Worm (Caenorhabditis elegans) whole organism, L1 larva: ENCODE data around the gene ZK470.4.

ENCODE experiments used
- C04F5.9 ChIP-seq: sonication (generic microtip); optimal IDR thresholded peaks from 2 replicates; lab custom pipeline; 2016; ENCODE audit warnings: missing genetic modification characterization, missing compliant biosample characterization
- C16A3.4 ChIP-seq: fragments of 150-350 bp; optimal IDR thresholded peaks from 2 replicates; lab custom pipeline; 2014; ENCODE audit warnings: missing biosample characterization, missing genetic modification characterization
- Y116A8C.19 ChIP-seq: sonication (generic microtip); optimal IDR thresholded peaks from 2 replicates; lab custom pipeline; 2016; ENCODE audit warnings: missing compliant biosample characterization, missing genetic modification characterization, borderline replicate concordance
- alr-1 ChIP-seq: fragments of 200-800 bp; sonication (Bioruptor generic); optimal IDR thresholded peaks from 2 replicates; lab custom pipeline; 2018; ENCODE audit warnings: borderline replicate concordance, mild to moderate bottlenecking, missing genetic modification characterization, missing compliant biosample characterization
- aly-2 ChIP-seq: fragments of 150-350 bp; optimal IDR thresholded peaks from 2 replicates; lab custom pipeline; 2014; ENCODE audit warnings: missing biosample characterization, missing genetic modification characterization
- ama-1 ChIP-seq: fragments of 150-350 bp; optimal IDR thresholded peaks from 2 replicates; lab custom pipeline; 2014
- blmp-1 ChIP-seq: fragments of 150-350 bp; optimal IDR thresholded peaks from 2 replicates; lab custom pipeline; 2014; ENCODE audit warnings: missing biosample characterization, missing genetic modification characterization
- ceh-82 ChIP-seq, 3 experiments: fragments of 150-350 bp in 1 of 3; sonication (generic microtip) in 2 of 3; optimal IDR thresholded peaks; 2 replicates each; lab custom pipeline; 2014 to 2017; ENCODE audit warnings: missing biosample characterization in 3 of 3, missing genetic modification characterization in 3 of 3
- efl-3 ChIP-seq: fragments of 200-800 bp; sonication (Bioruptor generic); optimal IDR thresholded peaks from 2 replicates; lab custom pipeline; 2018; ENCODE audit warnings: mild to moderate bottlenecking, missing genetic modification characterization, missing compliant biosample characterization
- elt-3 ChIP-seq, 6 experiments: fragments of 150-350 bp in 1 of 6; sonication (generic microtip); optimal IDR thresholded peaks; 2 replicates each; lab custom pipeline; 2017 to 2018; ENCODE audit warnings: missing biosample characterization in 6 of 6, missing genetic modification characterization in 6 of 6, inconsistent platforms in 1 of 6
- fkh-4 ChIP-seq: sonication (generic microtip); optimal IDR thresholded peaks from 2 replicates; lab custom pipeline; 2016; ENCODE audit warnings: missing compliant biosample characterization, missing genetic modification characterization, borderline replicate concordance
- grh-1 ChIP-seq: fragments of 200-800 bp; sonication (Bioruptor generic); IDR thresholded peaks from 2 replicates; pipeline ENCODE4 v1.3.6; 2022; ENCODE audit warnings: missing genetic modification reagents, missing genetic modification characterization, missing compliant biosample characterization
- irx-1 ChIP-seq: sonication (generic microtip); optimal IDR thresholded peaks from 2 replicates; lab custom pipeline; 2016; ENCODE audit warnings: missing genetic modification characterization, missing compliant biosample characterization
- lin-13 ChIP-seq: fragments of 150-350 bp; optimal IDR thresholded peaks from 2 replicates; lab custom pipeline; 2014; ENCODE audit warnings: missing biosample characterization, missing genetic modification reagents, missing genetic modification characterization
- lin-14 ChIP-seq: fragments of 200-800 bp; sonication (Bioruptor generic); optimal IDR thresholded peaks from 2 replicates; lab custom pipeline; 2018; ENCODE audit warnings: mild to moderate bottlenecking, missing genetic modification characterization, moderate library complexity, missing compliant biosample characterization
- lin-35 ChIP-seq, 2 experiments: fragments of 150-350 bp; optimal IDR thresholded peaks; 2 replicates each; lab custom pipeline; 2014; ENCODE audit warnings: missing biosample characterization in 2 of 2, missing genetic modification characterization in 2 of 2, missing genetic modification reagents in 2 of 2
- lir-3 ChIP-seq: sonication (generic microtip); optimal IDR thresholded peaks from 2 replicates; lab custom pipeline; 2016; ENCODE audit warnings: mild to moderate bottlenecking, missing genetic modification characterization, moderate library complexity, missing compliant biosample characterization; ENCODE audit not compliant: poor library complexity
- mdl-1 ChIP-seq, 2 experiments: fragments of 150-350 bp; optimal IDR thresholded peaks; 2 replicates each; lab custom pipeline; 2014 to 2017; ENCODE audit warnings: missing biosample characterization in 2 of 2, missing genetic modification characterization in 2 of 2, inconsistent platforms in 1 of 2
- mef-2 ChIP-seq: fragments of 150-350 bp; optimal IDR thresholded peaks from 2 replicates; lab custom pipeline; 2014; ENCODE audit warnings: missing biosample characterization, missing genetic modification characterization
- mep-1 ChIP-seq: fragments of 150-350 bp; optimal IDR thresholded peaks from 2 replicates; lab custom pipeline; 2014; ENCODE audit warnings: missing biosample characterization, missing genetic modification characterization
- nhr-11 ChIP-seq: fragments of 150-350 bp; optimal IDR thresholded peaks from 2 replicates; lab custom pipeline; 2014; ENCODE audit warnings: missing biosample characterization, missing genetic modification characterization
- nhr-71 ChIP-seq: sonication (generic microtip); optimal IDR thresholded peaks from 2 replicates; lab custom pipeline; 2016; ENCODE audit warnings: mild to moderate bottlenecking, missing genetic modification characterization, moderate library complexity, missing compliant biosample characterization
- nhr-77 ChIP-seq: fragments of 150-350 bp; optimal IDR thresholded peaks from 2 replicates; lab custom pipeline; 2014; ENCODE audit warnings: missing biosample characterization, missing genetic modification characterization
- nhr-85 ChIP-seq: sonication (generic microtip); peaks from one replicate; lab custom pipeline; 2016; ENCODE audit warnings: missing genetic modification characterization, inconsistent platforms, missing compliant biosample characterization
- nhr-90 ChIP-seq: sonication (generic microtip); optimal IDR thresholded peaks from 2 replicates; lab custom pipeline; 2016; ENCODE audit warnings: mild to moderate bottlenecking, missing genetic modification characterization, missing compliant biosample characterization; ENCODE audit not compliant: poor library complexity
- pag-3 ChIP-seq: sonication (generic microtip); optimal IDR thresholded peaks from 2 replicates; lab custom pipeline; 2017; ENCODE audit warnings: missing genetic modification characterization, mild to moderate bottlenecking, missing compliant biosample characterization, antibody characterized with exemption, borderline replicate concordance; ENCODE audit not compliant: insufficient read depth
- pax-3 ChIP-seq: fragments of 200-800 bp; sonication (Bioruptor generic); optimal IDR thresholded peaks from 2 replicates; lab custom pipeline; 2018; ENCODE audit warnings: mild to moderate bottlenecking, missing genetic modification characterization, moderate library complexity, missing compliant biosample characterization
- rnt-1 ChIP-seq: sonication (generic microtip); optimal IDR thresholded peaks from 2 replicates; lab custom pipeline; 2016; ENCODE audit warnings: mild to moderate bottlenecking, missing genetic modification characterization, moderate library complexity, missing compliant biosample characterization
- skn-1 ChIP-seq: fragments of 150-350 bp; optimal IDR thresholded peaks from 2 replicates; lab custom pipeline; 2014; ENCODE audit warnings: missing biosample characterization, missing genetic modification characterization
- sox-4 ChIP-seq: sonication (generic microtip); optimal IDR thresholded peaks from 2 replicates; lab custom pipeline; 2016; ENCODE audit warnings: missing genetic modification characterization, missing compliant biosample characterization
- sup-37 ChIP-seq: fragments of 200-800 bp; sonication (Bioruptor generic); optimal IDR thresholded peaks from 2 replicates; lab custom pipeline; 2018; ENCODE audit warnings: mild to moderate bottlenecking, missing genetic modification characterization, missing compliant biosample characterization
- swsn-7 ChIP-seq: sonication (generic microtip); optimal IDR thresholded peaks from 2 replicates; lab custom pipeline; 2016; ENCODE audit warnings: missing genetic modification characterization, missing compliant biosample characterization
- unc-130 ChIP-seq: fragments of 150-350 bp; optimal IDR thresholded peaks from 2 replicates; lab custom pipeline; 2017; ENCODE audit warnings: missing biosample characterization, missing genetic modification characterization, inconsistent platforms
- unc-30 ChIP-seq: sonication (generic microtip); optimal IDR thresholded peaks from 2 replicates; lab custom pipeline; 2017; ENCODE audit warnings: missing biosample characterization, missing genetic modification characterization
- unc-62 ChIP-seq: fragments of 150-350 bp; optimal IDR thresholded peaks from 2 replicates; lab custom pipeline; 2014; ENCODE audit warnings: missing biosample characterization, missing genetic modification reagents, missing genetic modification characterization
- xbp-1 ChIP-seq: sonication (generic microtip); optimal IDR thresholded peaks from 2 replicates; lab custom pipeline; 2016; ENCODE audit warnings: missing genetic modification characterization, missing compliant biosample characterization
- zip-4 ChIP-seq: fragments of 200-800 bp; sonication (Bioruptor generic); optimal IDR thresholded peaks from 2 replicates; lab custom pipeline; 2018; ENCODE audit warnings: mild to moderate bottlenecking, missing genetic modification characterization, moderate library complexity, missing compliant biosample characterization
- ztf-11 ChIP-seq, 2 experiments: sonication (generic microtip); optimal IDR thresholded peaks; 2 replicates each; lab custom pipeline; 2016 to 2017; ENCODE audit warnings: missing genetic modification characterization in 2 of 2, missing biosample characterization in 1 of 2, missing compliant biosample characterization in 1 of 2

The ZK470.4 gene

ce11 chrX:4157896-4158295 is 18.3 kb upstream of the ZK470.4 start (continued):
- TF ChIP-seq ceh-82 (tag; optimal IDR thresholded peaks at IDR 0.05; lab: Kevin White, UChicago) = no peak
- TF ChIP-seq grh-1 (GFP tag; lab: Robert Waterston, UW) = no peak
- no peak for TF ChIP-seq zip-4 (GFP tag; lab: Kevin White, UChicago)
- peak in 1 of 2 experiments; percentile 12 for TF ChIP-seq ztf-11 (tag; optimal IDR thresholded peaks at IDR 0.05; lab: Kevin White, UChicago)
- TF ChIP-seq nhr-85 (tag; lab: Kevin White, UChicago) = peak; percentile 53
- TF ChIP-seq unc-62 = no peak

- TF ChIP-seq ztf-11 (tag; optimal IDR thresholded peaks at IDR 0.05; lab: Kevin White, UChicago) = no peak
- peak; percentile 25 for TF ChIP-seq rnt-1
- TF ChIP-seq lin-14 (GFP tag; lab: Kevin White, UChicago) = peak; percentile 79
- peak; percentile 11 for TF ChIP-seq nhr-71 (tag; lab: Kevin White, UChicago)
These were observed 15.2 kb upstream of the ZK470.4 start for ce11 chrX:4154784-4155183.

- no peak for TF ChIP-seq lin-13 (GFP tag; lab: Kevin White, UChicago)
- TF ChIP-seq nhr-85 (tag; lab: Kevin White, UChicago) = peak; percentile 53
- peak; percentile 28 for TF ChIP-seq blmp-1 (tag; lab: Kevin White, UChicago)
These were observed 13.8 kb upstream of the ZK470.4 start, which contains the start of gene nck-1 for ce11 chrX:4153343-4153742. nck-1 (minus strand) TSS chrX:4153443.

- TF ChIP-seq nhr-77 (tag; lab: Kevin White, UChicago) = no peak
- peak; percentile 21 for TF ChIP-seq lin-14 (GFP tag; lab: Kevin White, UChicago)
- TF ChIP-seq ceh-82 (tag; optimal IDR thresholded peaks at IDR 0.05; lab: Kevin White, UChicago) = peak in 1 of 3 experiments; percentile 9
- TF ChIP-seq elt-3 (tag; optimal IDR thresholded peaks at IDR 0.05; lab: Kevin White, UChicago) = no peak
- no peak for TF ChIP-seq swsn-7 (tag; lab: Kevin White, UChicago)
- no peak for TF ChIP-seq irx-1 (tag; lab: Kevin White, UChicago)
- TF ChIP-seq skn-1 (tag; lab: Kevin White, UChicago) = no peak
- TF ChIP-seq nhr-71 (tag; lab: Kevin White, UChicago) = peak; percentile 3
These were observed 11.6 kb upstream of the ZK470.4 start for ce11 chrX:4151206-4151605.

DNA sequence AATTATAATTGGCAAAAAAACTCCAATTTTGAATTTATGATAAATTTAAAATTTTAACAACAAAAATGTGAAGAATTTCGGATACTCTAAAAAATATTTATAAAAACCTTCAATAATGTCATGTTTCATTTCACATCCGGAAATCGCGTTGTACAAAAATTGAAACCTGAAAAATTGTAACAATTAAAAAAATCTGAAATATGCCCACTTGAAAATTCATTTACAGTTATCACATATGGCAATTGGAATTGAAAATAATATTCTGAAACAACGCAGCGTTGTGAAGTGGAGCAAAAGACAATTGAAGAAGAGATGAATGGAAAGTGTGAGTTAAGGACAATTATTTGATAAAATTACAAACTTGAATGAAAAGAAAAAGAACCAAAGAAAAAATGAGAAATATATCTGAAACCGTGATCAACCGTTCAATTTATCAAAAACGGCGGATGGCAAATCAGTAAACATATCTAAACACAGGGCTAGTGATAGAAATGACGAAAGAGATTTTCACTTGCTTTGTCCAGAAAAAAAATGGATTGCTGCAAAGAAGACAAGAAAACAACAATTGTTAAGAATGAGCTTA is 9.0 kb upstream of the ZK470.4 start:
- TF ChIP-seq mdl-1 (tag; optimal IDR thresholded peaks at IDR 0.05; lab: Kevin White, UChicago) (no peak), sox-4 (no peak), xbp-1 (tag; lab: Kevin White, UChicago) (no peak), unc-30 (no peak), unc-130 (tag; lab: Kevin White, UChicago) (no peak), ztf-11 (tag; optimal IDR thresholded peaks at IDR 0.05; lab: Kevin White, UChicago) (no peak), alr-1 (tag; lab: Kevin White, UChicago) (no peak), mef-2 (tag; lab: Kevin White, UChicago) (no peak), mep-1 (tag; lab: Kevin White, UChicago) (no peak), nhr-71 (tag; lab: Kevin White, UChicago) (no peak), nhr-90 (tag; lab: Kevin White, UChicago) (no peak), C16A3.4 (tag; lab: Kevin White, UChicago) (no peak), efl-3 (no peak), rnt-1 (no peak), unc-62 (no peak), pax-3 (tag; lab: Kevin White, UChicago) (no peak)

DNA sequence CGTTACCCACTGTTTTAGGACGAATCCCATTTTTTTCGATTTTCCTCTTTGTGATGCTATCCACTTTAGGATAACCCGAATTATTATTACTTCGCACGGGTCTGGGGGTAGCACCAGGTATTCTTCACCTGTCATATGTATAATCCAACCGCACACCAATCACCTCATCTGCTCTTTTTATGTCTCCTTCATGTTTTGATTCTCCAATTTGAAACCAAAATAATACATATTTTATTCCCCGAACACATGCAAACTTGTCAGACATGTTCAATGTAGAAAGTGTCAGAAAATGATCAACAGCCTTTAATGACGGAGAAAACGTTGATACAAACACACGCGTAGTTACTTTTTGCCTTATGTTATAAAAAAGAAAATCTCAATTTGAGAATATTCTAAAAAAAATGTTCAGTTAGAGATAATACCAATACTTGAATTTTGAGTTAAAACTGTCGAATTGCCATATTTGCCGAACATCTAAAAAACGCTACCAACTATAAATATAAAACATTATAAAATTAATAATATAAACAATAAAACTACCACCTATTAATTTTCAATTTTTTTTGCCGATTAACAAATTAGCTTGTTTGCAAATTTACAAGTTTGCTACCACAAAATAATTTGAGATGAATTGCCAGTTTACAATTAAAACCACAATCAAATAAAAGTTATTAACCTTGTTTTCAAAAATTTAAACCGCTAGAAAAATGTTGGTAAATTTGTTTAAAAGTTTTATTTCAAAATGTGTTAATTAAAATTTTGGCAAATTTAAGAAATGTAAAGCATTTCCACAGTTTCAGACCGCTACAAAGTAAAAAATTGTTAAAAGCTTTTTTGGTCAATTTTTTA is 8.3 kb upstream of the ZK470.4 start:
- TF ChIP-seq C04F5.9 (tag; lab: Kevin White, UChicago) (no peak), nhr-85 (tag; lab: Kevin White, UChicago) (peak; percentile 72), grh-1 (GFP tag; lab: Robert Waterston, UW) (no peak), ceh-82 (tag; optimal IDR thresholded peaks at IDR 0.05; lab: Kevin White, UChicago) (no peak), sup-37 (no peak), lin-35 (GFP tag; optimal IDR thresholded peaks at IDR 0.05; lab: Kevin White, UChicago) (no peak), efl-3 (no peak), unc-62 (no peak), fkh-4 (tag; lab: Kevin White, UChicago) (no peak), lir-3 (tag; lab: Kevin White, UChicago) (no peak), zip-4 (GFP tag; lab: Kevin White, UChicago) (no peak), nhr-11 (tag; lab: Kevin White, UChicago) (peak; percentile 33), aly-2 (tag; lab: Kevin White, UChicago) (peak; percentile 71), Y116A8C.19 (tag; lab: Kevin White, UChicago) (no peak), pag-3 (tag; lab: Kevin White, UChicago) (no peak), nhr-90 (tag; lab: Kevin White, UChicago) (peak; percentile 1), ama-1 (lab: Kevin White, UChicago) (peak; percentile 32)
